Worm (Caenorhabditis elegans) whole organism, mixed stage, embryonic: Measurements from ENCODE around the gene oac-41.

Experiments used
- M03D4.4 ChIP-seq: sonication (generic microtip); optimal IDR thresholded peaks from 2 replicates; lab custom pipeline; 2017; ENCODE audit warnings: mild to moderate bottlenecking, missing genetic modification characterization, missing compliant biosample characterization
- bed-3 ChIP-seq: fragments of 200-800 bp; sonication (Bioruptor generic); optimal IDR thresholded peaks from 3 replicates; lab custom pipeline; 2018; ENCODE audit warnings: mild to moderate bottlenecking, missing genetic modification characterization, moderate library complexity, missing compliant biosample characterization
- ceh-39 ChIP-seq: fragments of 150-350 bp; optimal IDR thresholded peaks from 2 replicates; lab custom pipeline; 2014; ENCODE audit warnings: missing biosample characterization, missing genetic modification characterization
- ceh-83 ChIP-seq: fragments of 200-800 bp; sonication (Bioruptor generic); optimal IDR thresholded peaks from 2 replicates; lab custom pipeline; 2018; ENCODE audit warnings: mild to moderate bottlenecking, missing genetic modification characterization, missing compliant biosample characterization
- ces-1 ChIP-seq: fragments of 150-350 bp; optimal IDR thresholded peaks from 2 replicates; lab custom pipeline; 2014; ENCODE audit warnings: missing biosample characterization, missing genetic modification reagents, missing genetic modification characterization
- elt-1 ChIP-seq: sonication (generic microtip); optimal IDR thresholded peaks from 2 replicates; lab custom pipeline; 2017; ENCODE audit warnings: missing genetic modification characterization, mild to moderate bottlenecking, missing compliant biosample characterization, antibody characterized with exemption, moderate library complexity, borderline replicate concordance; ENCODE audit not compliant: insufficient read depth
- elt-3 ChIP-seq: fragments of 150-350 bp; optimal IDR thresholded peaks from 2 replicates; lab custom pipeline; 2014; ENCODE audit warnings: missing biosample characterization, missing genetic modification characterization
- flh-1 ChIP-seq: fragments of 200-800 bp; sonication (Bioruptor generic); optimal IDR thresholded peaks from 2 replicates; lab custom pipeline; 2018; ENCODE audit warnings: mild to moderate bottlenecking, missing genetic modification characterization, moderate library complexity, missing compliant biosample characterization
- ham-2 ChIP-seq: fragments of 200-800 bp; sonication (Bioruptor generic); optimal IDR thresholded peaks from 2 replicates; lab custom pipeline; 2018; ENCODE audit warnings: mild to moderate bottlenecking, missing genetic modification characterization, missing compliant biosample characterization
- hlh-1 ChIP-seq: fragments of 150-350 bp; optimal IDR thresholded peaks from 2 replicates; lab custom pipeline; 2014; ENCODE audit warnings: missing biosample characterization, missing genetic modification reagents, missing genetic modification characterization
- lin-13 ChIP-seq: fragments of 150-350 bp; optimal IDR thresholded peaks from 2 replicates; lab custom pipeline; 2014; ENCODE audit warnings: missing biosample characterization, missing genetic modification characterization
- lin-32 ChIP-seq: fragments of 200-800 bp; sonication (Bioruptor generic); optimal IDR thresholded peaks from 2 replicates; lab custom pipeline; 2018; ENCODE audit warnings: mild to moderate bottlenecking, missing genetic modification characterization, missing compliant biosample characterization
- lsy-2 ChIP-seq: fragments of 150-350 bp; optimal IDR thresholded peaks from 2 replicates; lab custom pipeline; 2014; ENCODE audit warnings: missing biosample characterization, missing genetic modification characterization
- mep-1 ChIP-seq: fragments of 150-350 bp; optimal IDR thresholded peaks from 2 replicates; lab custom pipeline; 2017; ENCODE audit warnings: missing biosample characterization, missing genetic modification reagents, missing genetic modification characterization, inconsistent platforms
- mls-2 ChIP-seq: sonication (generic microtip); optimal IDR thresholded peaks from 2 replicates; lab custom pipeline; 2016; ENCODE audit warnings: mild to moderate bottlenecking, missing genetic modification characterization, moderate library complexity, missing compliant biosample characterization
- nhr-12 ChIP-seq: fragments of 150-350 bp; optimal IDR thresholded peaks from 2 replicates; lab custom pipeline; 2014; ENCODE audit warnings: missing biosample characterization, missing genetic modification characterization
- nhr-237 ChIP-seq: fragments of 150-350 bp; optimal IDR thresholded peaks from 2 replicates; lab custom pipeline; 2014; ENCODE audit warnings: missing biosample characterization, missing genetic modification characterization
- nhr-28 ChIP-seq: fragments of 150-350 bp; optimal IDR thresholded peaks from 2 replicates; lab custom pipeline; 2014; ENCODE audit warnings: missing biosample characterization, missing genetic modification characterization
- nhr-76 ChIP-seq: sonication (generic microtip); optimal IDR thresholded peaks from 2 replicates; lab custom pipeline; 2017; ENCODE audit warnings: missing biosample characterization, missing genetic modification characterization
- pha-4 ChIP-seq: fragments of 150-350 bp; optimal IDR thresholded peaks from 2 replicates; lab custom pipeline; 2018; ENCODE audit warnings: missing biosample characterization, missing genetic modification reagents, missing genetic modification characterization
- sem-2 ChIP-seq: fragments of 200-800 bp; sonication (Bioruptor generic); optimal IDR thresholded peaks from 2 replicates; lab custom pipeline; 2018; ENCODE audit warnings: mild to moderate bottlenecking, missing genetic modification characterization, missing compliant biosample characterization
- snpc-4 ChIP-seq: fragments of 150-350 bp; optimal IDR thresholded peaks from 2 replicates; lab custom pipeline; 2014; ENCODE audit warnings: missing biosample characterization, missing genetic modification characterization
- sptf-1 ChIP-seq: sonication (generic microtip); optimal IDR thresholded peaks from 2 replicates; lab custom pipeline; 2017; ENCODE audit warnings: mild to moderate bottlenecking, missing genetic modification characterization, moderate library complexity, missing compliant biosample characterization
- tbx-8 ChIP-seq: fragments of 200-800 bp; sonication (Bioruptor generic); optimal IDR thresholded peaks from 2 replicates; lab custom pipeline; 2018; ENCODE audit warnings: mild to moderate bottlenecking, missing genetic modification characterization, moderate library complexity, missing compliant biosample characterization
- unc-120 ChIP-seq: sonication (generic microtip); optimal IDR thresholded peaks from 2 replicates; lab custom pipeline; 2017; ENCODE audit warnings: missing genetic modification characterization, missing compliant biosample characterization; ENCODE audit not compliant: poor library complexity, severe bottlenecking
- unc-39 ChIP-seq: fragments of 150-350 bp; optimal IDR thresholded peaks from 2 replicates; lab custom pipeline; 2014; ENCODE audit warnings: missing biosample characterization, missing genetic modification characterization
- unc-62 ChIP-seq: fragments of 150-350 bp; optimal IDR thresholded peaks from 2 replicates; lab custom pipeline; 2014; ENCODE audit warnings: missing biosample characterization, missing genetic modification reagents, missing genetic modification characterization
- zip-8 ChIP-seq: fragments of 150-350 bp; optimal IDR thresholded peaks from 2 replicates; lab custom pipeline; 2014; ENCODE audit warnings: missing biosample characterization, missing genetic modification characterization
- ztf-11 ChIP-seq: fragments of 150-350 bp; optimal IDR thresholded peaks from 2 replicates; lab custom pipeline; 2014; ENCODE audit warnings: missing biosample characterization, missing genetic modification characterization

Gene oac-41

ce11 chrV:9009175-9009574, 12.8 kb downstream of the oac-41 start, which contains the start of gene srx-2:
Gene srx-2, plus strand, starts transcription at chrV:9009475.
- TF ChIP-seq M03D4.4, result no peak
- TF ChIP-seq ham-2 (GFP tag; lab: Kevin White, UChicago), result no peak
- no peak for TF ChIP-seq elt-1 (tag; lab: Kevin White, UChicago)
- no peak for TF ChIP-seq lin-32 (GFP tag; lab: Kevin White, UChicago)
- TF ChIP-seq zip-8 (tag; lab: Kevin White, UChicago), result no peak
- no peak for TF ChIP-seq unc-62
- no peak for TF ChIP-seq hlh-1
- TF ChIP-seq unc-39 (tag; lab: Kevin White, UChicago), result no peak
- no peak for TF ChIP-seq mep-1 (tag; lab: Kevin White, UChicago)

- TF ChIP-seq pha-4 (no peak), mls-2 (no peak), snpc-4 (no peak), nhr-28 (tag; lab: Kevin White, UChicago) (no peak), hlh-1 (no peak), ces-1 (GFP tag; lab: Kevin White, UChicago) (no peak), ceh-83 (GFP tag; lab: Kevin White, UChicago) (no peak), nhr-12 (tag; lab: Kevin White, UChicago) (no peak), ztf-11 (tag; lab: Kevin White, UChicago) (no peak), unc-120 (no peak), unc-62 (no peak), ham-2 (GFP tag; lab: Kevin White, UChicago) (no peak), mep-1 (tag; lab: Kevin White, UChicago) (no peak), elt-3 (tag; lab: Kevin White, UChicago) (no peak), nhr-76 (tag; lab: Kevin White, UChicago) (no peak), elt-1 (tag; lab: Kevin White, UChicago) (no peak)
These were observed 16.7 kb downstream of the oac-41 start, which contains the start of gene srx-3 for ce11 chrV:9005243-9005642. Gene srx-3, plus strand, starts transcription at chrV:9005543.

ce11 chrV:9003291-9003690, 18.7 kb downstream of the oac-41 start, which contains the start of gene srx-1:
Gene srx-1, plus strand, starts transcription at chrV:9003672.
- no peak for TF ChIP-seq bed-3 (GFP tag; lab: Kevin White, UChicago)
- TF ChIP-seq lsy-2 (tag; lab: Kevin White, UChicago), result no peak
- no peak for TF ChIP-seq lin-32 (GFP tag; lab: Kevin White, UChicago)
- no peak for TF ChIP-seq sptf-1 (tag; lab: Kevin White, UChicago)
- TF ChIP-seq lin-13 (tag; lab: Kevin White, UChicago), result no peak
- TF ChIP-seq nhr-12 (tag; lab: Kevin White, UChicago), result no peak
- TF ChIP-seq tbx-8 (GFP tag; lab: Kevin White, UChicago), result no peak
- no peak for TF ChIP-seq ceh-83 (GFP tag; lab: Kevin White, UChicago)
- TF ChIP-seq hlh-1, result no peak
- no peak for TF ChIP-seq unc-62
- no peak for TF ChIP-seq ztf-11 (tag; lab: Kevin White, UChicago)
- no peak for TF ChIP-seq snpc-4
- TF ChIP-seq nhr-76 (tag; lab: Kevin White, UChicago), result no peak
- no peak for TF ChIP-seq nhr-237 (tag; lab: Kevin White, UChicago)
- no peak for TF ChIP-seq zip-8 (tag; lab: Kevin White, UChicago)
- TF ChIP-seq mls-2, result no peak
- no peak for TF ChIP-seq M03D4.4
- no peak for TF ChIP-seq unc-120
- TF ChIP-seq pha-4, result no peak
- TF ChIP-seq, all 35 proteins: peak for 0

ce11 chrV:9001175-9001574, 20.8 kb downstream of the oac-41 start, which contains the start of gene F59E11.2:
Gene F59E11.2, plus strand, starts transcription at chrV:9001475.
- no peak for TF ChIP-seq nhr-76 (tag; lab: Kevin White, UChicago)
- no peak for TF ChIP-seq ces-1 (GFP tag; lab: Kevin White, UChicago)
- no peak for TF ChIP-seq tbx-8 (GFP tag; lab: Kevin White, UChicago)
- no peak for TF ChIP-seq sptf-1 (tag; lab: Kevin White, UChicago)
- no peak for TF ChIP-seq snpc-4
- TF ChIP-seq zip-8 (tag; lab: Kevin White, UChicago), result no peak
- TF ChIP-seq lin-13 (tag; lab: Kevin White, UChicago), result no peak
- TF ChIP-seq nhr-237 (tag; lab: Kevin White, UChicago), result no peak
- TF ChIP-seq lsy-2 (tag; lab: Kevin White, UChicago), result no peak
- TF ChIP-seq sem-2, result no peak
- no peak for TF ChIP-seq mls-2
- TF ChIP-seq ztf-11 (tag; lab: Kevin White, UChicago), result no peak
- no peak for TF ChIP-seq flh-1 (GFP tag; lab: Kevin White, UChicago)
- no peak for TF ChIP-seq nhr-28 (tag; lab: Kevin White, UChicago)

ce11 chrV:8994801-8995200, 27.2 kb downstream of the oac-41 start, which contains the start of gene F59E11.5:
Gene F59E11.5, plus strand, starts transcription at chrV:8995101.
- TF ChIP-seq ceh-39 (tag; lab: Kevin White, UChicago) (no peak), elt-1 (tag; lab: Kevin White, UChicago) (no peak)
